Worm (Caenorhabditis elegans): ENCODE measurements around the gene ell-1.

Gene ell-1

ce11 chrIV:4410526-4410925 is 16.3 kb downstream of the ell-1 start:
- TF ChIP-seq dao-5 (tag; optimal IDR thresholded peaks at IDR 0.05) (no peak), W03F9.2 (tag; optimal IDR thresholded peaks at IDR 0.05) (no peak), him-1 (tag; optimal IDR thresholded peaks at IDR 0.05) (no peak)

- TF ChIP-seq dao-5 (tag; optimal IDR thresholded peaks at IDR 0.05) (no peak), him-1 (tag; optimal IDR thresholded peaks at IDR 0.05) (no peak), W03F9.2 (tag; optimal IDR thresholded peaks at IDR 0.05) (no peak)
Observed at ce11 chrIV:4411311-4411947, 17.2 kb downstream of the ell-1 start.

- no peak for TF ChIP-seq dao-5 (tag; optimal IDR thresholded peaks at IDR 0.05)
- no peak for TF ChIP-seq W03F9.2 (tag; optimal IDR thresholded peaks at IDR 0.05)
- no peak for TF ChIP-seq him-1 (tag; optimal IDR thresholded peaks at IDR 0.05)
Observed at ce11 chrIV:4411948-4412335, 17.7 kb downstream of the ell-1 start.

ce11 chrIV:4413114-4413513 is 18.9 kb downstream of the ell-1 start:
- TF ChIP-seq dao-5 (tag; optimal IDR thresholded peaks at IDR 0.05), result no peak
- no peak for TF ChIP-seq him-1 (tag; optimal IDR thresholded peaks at IDR 0.05)
- no peak for TF ChIP-seq W03F9.2 (tag; optimal IDR thresholded peaks at IDR 0.05)

ce11 chrIV:4422029-4422428 is 27.8 kb downstream of the ell-1 start, which contains the start of gene clec-175:
Gene clec-175, plus strand, starts transcription at chrIV:4422329.
- TF ChIP-seq W03F9.2 (tag; optimal IDR thresholded peaks at IDR 0.05), result no peak
- no peak for TF ChIP-seq dao-5 (tag; optimal IDR thresholded peaks at IDR 0.05)
- TF ChIP-seq him-1 (tag; optimal IDR thresholded peaks at IDR 0.05), result no peak

- TF ChIP-seq W03F9.2 (tag; optimal IDR thresholded peaks at IDR 0.05) (no peak), dao-5 (tag; optimal IDR thresholded peaks at IDR 0.05) (no peak), him-1 (tag; optimal IDR thresholded peaks at IDR 0.05) (no peak)
Observed at ce11 chrIV:4423026-4423425, 28.8 kb downstream of the ell-1 start.

ce11 chrIV:4423885-4424284 is 29.7 kb downstream of the ell-1 start:
- TF ChIP-seq W03F9.2 (tag; optimal IDR thresholded peaks at IDR 0.05) (no peak), him-1 (tag; optimal IDR thresholded peaks at IDR 0.05) (no peak), dao-5 (tag; optimal IDR thresholded peaks at IDR 0.05) (no peak)

ce11 chrIV:4429901-4430300 is 35.7 kb downstream of the ell-1 start, which contains the start of the genes str-185 and R08C7.5:
Gene str-185, minus strand, starts transcription at chrIV:4430001.
Gene R08C7.5, plus strand, starts transcription at chrIV:4430229.
- no peak for TF ChIP-seq dao-5 (tag; optimal IDR thresholded peaks at IDR 0.05)
- TF ChIP-seq him-1 (tag; optimal IDR thresholded peaks at IDR 0.05), result no peak
- no peak for TF ChIP-seq W03F9.2 (tag; optimal IDR thresholded peaks at IDR 0.05)

- no peak for TF ChIP-seq W03F9.2 (tag; optimal IDR thresholded peaks at IDR 0.05)
- TF ChIP-seq dao-5 (tag; optimal IDR thresholded peaks at IDR 0.05), result no peak
- no peak for TF ChIP-seq him-1 (tag; optimal IDR thresholded peaks at IDR 0.05)
Observed at ce11 chrIV:4434441-4435084, 40.4 kb downstream of the ell-1 start, which contains the start of the genes R08C7.8 and R08C7.4. Gene R08C7.8, minus strand, starts transcription at chrIV:4434541. Gene R08C7.4, plus strand, starts transcription at chrIV:4435034.

ce11 chrIV:4437825-4438224 is 43.6 kb downstream of the ell-1 start:
- TF ChIP-seq W03F9.2 (tag; optimal IDR thresholded peaks at IDR 0.05) (no peak), him-1 (tag; optimal IDR thresholded peaks at IDR 0.05) (no peak), dao-5 (tag; optimal IDR thresholded peaks at IDR 0.05) (no peak)

- no peak for TF ChIP-seq W03F9.2 (tag; optimal IDR thresholded peaks at IDR 0.05)
- no peak for TF ChIP-seq dao-5 (tag; optimal IDR thresholded peaks at IDR 0.05)
- no peak for TF ChIP-seq him-1 (tag; optimal IDR thresholded peaks at IDR 0.05)
Observed at ce11 chrIV:4439190-4439589, 45.0 kb downstream of the ell-1 start, which contains the start of gene fbxb-74. Gene fbxb-74, minus strand, starts transcription at chrIV:4439290.

ce11 chrIV:4441077-4441476 is 46.9 kb downstream of the ell-1 start, which contains the start of gene fbxb-75:
Gene fbxb-75, minus strand, starts transcription at chrIV:4441177.
- TF ChIP-seq W03F9.2 (tag; optimal IDR thresholded peaks at IDR 0.05), result no peak
- TF ChIP-seq him-1 (tag; optimal IDR thresholded peaks at IDR 0.05), result no peak
- TF ChIP-seq dao-5 (tag; optimal IDR thresholded peaks at IDR 0.05), result no peak

- peak; percentile 96 for TF ChIP-seq W03F9.2 (tag; optimal IDR thresholded peaks at IDR 0.05)
- no peak for TF ChIP-seq dao-5 (tag; optimal IDR thresholded peaks at IDR 0.05)
- peak; percentile 43 for TF ChIP-seq him-1 (tag; optimal IDR thresholded peaks at IDR 0.05)
Observed at ce11 chrIV:4445711-4446290, 51.6 kb downstream of the ell-1 start, which contains the start of the genes wapl-1 and htz-1. Gene wapl-1, minus strand, starts transcription at chrIV:4445740. Gene htz-1, plus strand, starts transcription at chrIV:4446216.

ce11 chrIV:4446884-4447283 is 52.7 kb downstream of the ell-1 start:
- TF ChIP-seq him-1 (tag; optimal IDR thresholded peaks at IDR 0.05) (no peak), dao-5 (tag; optimal IDR thresholded peaks at IDR 0.05) (no peak), W03F9.2 (tag; optimal IDR thresholded peaks at IDR 0.05) (no peak)
